Worm (Caenorhabditis elegans): ENCODE results near the gene str-171.

Gene str-171

ce11 chrV:15087207-15087706, 45.1 kb downstream of the str-171 start, which contains the start of the genes C01G10.15 and C01G10.6:
Gene C01G10.15, minus strand, starts transcription at chrV:15087307.
Gene C01G10.6, plus strand, starts transcription at chrV:15087656.
- TF ChIP-seq vab-7 (GFP tag; IDR thresholded peaks at IDR 0.05) (no peak), pha-4 (GFP tag; IDR thresholded peaks at IDR 0.05) (no peak), pha-4 (tag; optimal IDR thresholded peaks at IDR 0.05) (no peak), ceh-44 (GFP tag; IDR thresholded peaks at IDR 0.05) (no peak), nhr-11 (tag; optimal IDR thresholded peaks at IDR 0.05) (no peak), snpc-4 (tag; optimal IDR thresholded peaks at IDR 0.05) (no peak), daf-12 (tag; optimal IDR thresholded peaks at IDR 0.05) (no peak), pqm-1 (tag; optimal IDR thresholded peaks at IDR 0.05) (no peak), unc-62 (GFP tag; optimal IDR thresholded peaks at IDR 0.05 in 1 of 2) (no peak), unc-62 (tag; optimal IDR thresholded peaks at IDR 0.05) (no peak), mdt-29 (GFP tag; IDR thresholded peaks at IDR 0.05) (no peak), zag-1 (tag; optimal IDR thresholded peaks at IDR 0.05) (no peak), mxl-2 (GFP tag; conservative IDR thresholded peaks at IDR 0.05) (no peak), hlh-30 (tag; optimal IDR thresholded peaks at IDR 0.05; ENCODE audit: insufficient read depth) (no peak), fkh-10 (GFP tag; optimal IDR thresholded peaks at IDR 0.05) (no peak), dmd-8 (GFP tag; IDR thresholded peaks at IDR 0.05) (no peak), lim-7 (GFP tag; IDR thresholded peaks at IDR 0.05) (no peak), nhr-102 (tag; optimal IDR thresholded peaks at IDR 0.05) (no peak), nhr-42 (GFP tag; IDR thresholded peaks at IDR 0.05) (no peak)

- peak; percentile 64 for TF ChIP-seq nhr-28 (tag; optimal IDR thresholded peaks at IDR 0.05)
- TF ChIP-seq F44E2.7 (GFP tag; IDR thresholded peaks at IDR 0.05): no peak
- TF ChIP-seq duxl-1 (tag; optimal IDR thresholded peaks at IDR 0.05; ENCODE audit: poor library complexity): peak; percentile 72
- peak; percentile 98 for TF ChIP-seq unc-130 (GFP tag; optimal IDR thresholded peaks at IDR 0.05)
- peak; percentile 19 for TF ChIP-seq mxl-3 (GFP tag; optimal IDR thresholded peaks at IDR 0.05)
- TF ChIP-seq hif-1 (tag; optimal IDR thresholded peaks at IDR 0.05): peak; percentile 60 to 98
- peak; percentile 86 for TF ChIP-seq lin-13 (GFP tag; optimal IDR thresholded peaks at IDR 0.05)
- TF ChIP-seq T20F7.1 (GFP tag; optimal IDR thresholded peaks at IDR 0.05): peak; percentile 87
- peak; percentile 72; the same call in 1 of the 2 replicates for TF ChIP-seq ceh-44 (GFP tag; IDR thresholded peaks at IDR 0.05)
- TF ChIP-seq skn-1 (tag; optimal IDR thresholded peaks at IDR 0.05): no peak
- peak in 1 of 2 experiments; percentile 72 for TF ChIP-seq daf-16 (GFP tag; optimal IDR thresholded peaks at IDR 0.05)
- TF ChIP-seq daf-16 (tag; optimal IDR thresholded peaks at IDR 0.05): no peak
- TF ChIP-seq rbr-2 (tag; optimal IDR thresholded peaks at IDR 0.05): peak; percentile 87
- TF ChIP-seq dmd-6 (GFP tag; IDR thresholded peaks at IDR 0.05): peak; percentile 86
- TF ChIP-seq ceh-62 (tag; optimal IDR thresholded peaks at IDR 0.05): no peak
- peak; percentile 79 for TF ChIP-seq hmg-1.1 (GFP tag; IDR thresholded peaks at IDR 0.05)
- peak; percentile 84 for TF ChIP-seq dpl-1 (GFP tag; optimal IDR thresholded peaks at IDR 0.05)
- TF ChIP-seq nhr-77 (tag; optimal IDR thresholded peaks at IDR 0.05): peak; percentile 88
- no peak for TF ChIP-seq Y105C5A.15 (GFP tag; IDR thresholded peaks at IDR 0.05)
- peak; percentile 64 to 94 for TF ChIP-seq lsy-2 (tag; optimal IDR thresholded peaks at IDR 0.05)
- TF ChIP-seq aha-1 (tag): peak; percentile 98
- TF ChIP-seq mep-1 (tag; optimal IDR thresholded peaks at IDR 0.05): no peak
- peak; percentile 99 for TF ChIP-seq nhr-6 (tag; optimal IDR thresholded peaks at IDR 0.05)
- TF ChIP-seq T26A8.4 (GFP tag; IDR thresholded peaks at IDR 0.05): peak; percentile 59; the same call in 1 of the 2 replicates
- TF ChIP-seq arid-1 (GFP tag; conservative IDR thresholded peaks at IDR 0.05): 0 out of 2 replicates have a peak, but pooled peaks have one; percentile 46
- TF ChIP-seq ama-1 (optimal IDR thresholded peaks at IDR 0.05): no peak
- peak; percentile 82 for TF ChIP-seq Y48G9A.11 (GFP tag; IDR thresholded peaks at IDR 0.05)
- peak; percentile 52; the same call in 1 of the 2 replicates for TF ChIP-seq mdt-29 (GFP tag; IDR thresholded peaks at IDR 0.05)
- TF ChIP-seq ces-1 (GFP tag; optimal IDR thresholded peaks at IDR 0.05): peak; percentile 60
- peak; percentile 74 for TF ChIP-seq hlh-11 (tag; optimal IDR thresholded peaks at IDR 0.05)
- TF ChIP-seq D1046.2 (GFP tag; IDR thresholded peaks at IDR 0.05): no peak
- TF ChIP-seq lin-38 (GFP tag; IDR thresholded peaks at IDR 0.05): peak; percentile 99
- peak; percentile 99 for TF ChIP-seq mes-2 (tag; optimal IDR thresholded peaks at IDR 0.05; ENCODE audit: poor library complexity, severe bottlenecking)
- no peak for TF ChIP-seq spr-3 (GFP tag; optimal IDR thresholded peaks at IDR 0.05)
These were observed 47.0 kb downstream of the str-171 start, which contains the start of the genes ahsa-1 and C01G10.7 for ce11 chrV:15085335-15085800. Gene ahsa-1, minus strand, starts transcription at chrV:15085385. Gene C01G10.7, plus strand, starts transcription at chrV:15085747.

All from whole organism, L4 larva.